Worm (Caenorhabditis elegans) whole organism, L3 larva: ENCODE data around the gene C01G6.3.

Experiments used
- ceh-9 ChIP-seq: sonication (generic microtip); optimal IDR thresholded peaks from 2 replicates; lab custom pipeline; 2018; ENCODE audit warnings: missing biosample characterization, missing genetic modification characterization
- lin-15B ChIP-seq: fragments of 150-350 bp; optimal IDR thresholded peaks from 2 replicates; lab custom pipeline; 2014; ENCODE audit warnings: missing biosample characterization, missing genetic modification characterization
- nhr-11 ChIP-seq: fragments of 150-350 bp; optimal IDR thresholded peaks from 2 replicates; lab custom pipeline; 2014; ENCODE audit warnings: missing biosample characterization, missing genetic modification characterization
- nhr-237 ChIP-seq: fragments of 150-350 bp; optimal IDR thresholded peaks from 2 replicates; lab custom pipeline; 2014; ENCODE audit warnings: missing biosample characterization, missing genetic modification characterization
- pqm-1 ChIP-seq: fragments of 150-350 bp; optimal IDR thresholded peaks from 2 replicates; lab custom pipeline; 2017; ENCODE audit warnings: missing biosample characterization, missing genetic modification characterization, inconsistent platforms

DNA sequence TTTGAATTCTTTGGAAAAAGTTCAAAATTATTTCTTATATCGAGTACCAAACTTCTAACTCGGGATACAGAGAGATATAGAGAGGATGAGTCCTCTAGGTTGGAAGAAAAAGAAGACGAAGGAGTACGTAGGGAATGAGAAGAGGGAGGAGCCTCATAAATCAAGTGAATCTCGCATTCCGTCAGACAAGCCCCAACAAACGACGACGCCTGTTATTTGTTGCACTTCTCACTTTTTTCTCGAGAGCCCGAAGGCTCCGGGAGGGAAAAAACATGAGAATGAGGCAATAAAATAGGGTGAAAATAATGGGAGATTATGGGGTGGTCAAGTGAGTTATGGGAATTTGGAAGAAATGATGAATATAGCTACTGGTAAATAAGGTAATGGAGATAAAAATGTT, 30.0 kb downstream of the C01G6.3 start:
- no peak for TF ChIP-seq lin-15B (tag; lab: Kevin White, UChicago)
- TF ChIP-seq ceh-9 (tag; lab: Kevin White, UChicago) = no peak
- no peak for TF ChIP-seq pqm-1 (tag; lab: Kevin White, UChicago)
- no peak for TF ChIP-seq nhr-237 (tag; lab: Kevin White, UChicago)
- no peak for TF ChIP-seq nhr-11
